Fruit fly (Drosophila melanogaster) ovary, adult (tissue): ENCODE results near the gene yellow-e.

Experiments used
- CG17801 ChIP-seq: fragments of 200-800 bp; optimal IDR thresholded peaks from 2 replicates; lab custom pipeline; 2019; ENCODE audit warnings: missing biosample characterization, mild to moderate bottlenecking, missing genetic modification characterization, moderate library complexity; ENCODE audit not compliant: partially characterized antibody

yellow-e gene

DNA sequence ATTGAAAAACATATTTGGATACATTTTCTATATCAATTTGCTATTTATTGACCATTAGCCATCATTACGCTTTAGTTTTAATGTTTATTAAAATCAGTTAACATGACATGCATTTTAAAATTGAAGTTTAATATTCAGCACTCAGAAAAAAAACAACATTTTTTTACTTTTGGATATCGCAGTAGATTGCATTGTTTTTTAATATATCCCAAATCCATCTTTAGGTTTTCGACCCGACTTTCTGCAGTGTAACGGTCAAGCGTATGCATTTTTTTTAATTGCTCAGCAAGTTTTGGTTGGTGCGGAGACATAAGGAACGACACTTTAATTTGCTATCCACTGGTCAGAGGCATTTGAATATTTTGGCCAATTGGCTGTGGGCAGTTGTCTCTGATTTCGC is 2.4 kb downstream of the yellow-e start:
- TF ChIP-seq CG17801 (GFP tag; lab: Kevin White, UChicago): no peak

DNA sequence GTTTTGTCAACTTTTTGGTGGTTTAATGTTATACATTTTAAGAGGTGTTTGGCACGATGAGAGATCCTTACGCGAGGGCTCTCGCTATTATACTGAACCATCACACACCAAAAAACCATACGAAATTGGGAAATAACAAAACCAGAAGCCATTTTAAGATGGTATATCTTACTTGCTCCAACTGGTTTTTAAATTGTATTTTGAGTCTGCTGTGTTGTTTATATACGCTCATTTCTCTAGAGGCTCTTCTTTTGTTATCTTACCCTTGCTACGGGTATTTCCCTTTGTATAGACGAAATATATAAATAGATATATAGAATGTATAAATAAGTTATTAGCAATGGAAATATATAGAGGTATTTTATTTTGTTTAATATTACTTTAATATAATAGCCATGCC is 8.2 kb downstream of the yellow-e start, which contains the start of gene yellow-e2:
TSS of gene yellow-e2 (minus strand) at position 101 of the 400 bp plus-strand sequence.
- TF ChIP-seq CG17801 (GFP tag; lab: Kevin White, UChicago): no peak

DNA sequence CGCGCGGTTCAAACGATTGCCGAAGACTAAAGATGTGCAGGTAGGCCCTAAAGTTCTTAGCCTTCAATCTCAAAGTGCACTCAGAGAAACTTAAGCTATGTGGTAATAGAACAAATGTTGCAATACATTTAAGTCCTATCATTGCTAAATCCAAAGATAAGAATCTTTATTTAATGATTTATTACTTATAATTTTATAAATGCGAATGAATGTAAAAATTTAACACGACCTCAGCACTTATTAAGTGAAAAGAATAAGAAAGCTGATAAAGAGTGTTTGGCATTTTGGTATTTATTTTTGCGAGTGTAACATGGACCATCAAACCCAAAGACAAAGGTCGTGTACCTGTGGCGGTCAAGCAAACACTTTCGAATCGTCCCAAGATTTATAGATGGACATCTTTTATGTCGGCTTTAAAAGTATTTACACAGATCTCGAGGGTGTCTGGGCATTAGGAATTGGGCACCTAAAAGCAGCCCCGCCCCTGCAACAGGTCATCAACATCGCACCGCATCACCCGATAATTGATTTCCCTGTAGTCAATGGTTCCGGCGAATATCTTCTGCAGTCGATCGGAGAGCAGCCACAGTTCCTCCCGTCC is 10.1 kb downstream of the yellow-e start, which contains the start of gene yellow-e3:
TSS of gene yellow-e3 (minus strand) at position 30 of the 601 bp plus-strand sequence.
- TF ChIP-seq CG17801 (GFP tag; lab: Kevin White, UChicago): no peak

DNA sequence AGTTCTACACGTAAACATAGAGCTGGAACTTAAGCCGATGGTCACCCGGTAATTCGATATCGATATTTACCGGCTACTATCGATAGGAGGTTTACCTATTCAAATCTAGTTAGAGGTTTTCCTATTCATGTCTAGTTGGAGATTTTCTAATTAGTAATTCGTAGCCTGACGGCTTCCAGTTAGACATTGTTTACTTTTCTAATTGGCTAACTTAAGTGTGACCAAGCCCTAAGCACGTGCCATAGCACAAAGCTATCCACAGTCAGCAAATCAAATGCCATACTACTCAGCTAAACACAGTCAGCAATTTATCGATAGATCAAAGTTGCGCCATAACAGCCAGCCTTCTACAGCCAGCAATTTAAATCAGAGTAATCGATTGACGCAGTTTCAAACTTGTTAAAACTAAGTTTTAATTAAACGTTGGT is 12.0 kb downstream of the yellow-e start, which contains the start of gene Dpm3:
TSS of gene Dpm3 (minus strand) at position 20 of the 428 bp plus-strand sequence.
- no peak for TF ChIP-seq CG17801 (GFP tag; lab: Kevin White, UChicago)

DNA sequence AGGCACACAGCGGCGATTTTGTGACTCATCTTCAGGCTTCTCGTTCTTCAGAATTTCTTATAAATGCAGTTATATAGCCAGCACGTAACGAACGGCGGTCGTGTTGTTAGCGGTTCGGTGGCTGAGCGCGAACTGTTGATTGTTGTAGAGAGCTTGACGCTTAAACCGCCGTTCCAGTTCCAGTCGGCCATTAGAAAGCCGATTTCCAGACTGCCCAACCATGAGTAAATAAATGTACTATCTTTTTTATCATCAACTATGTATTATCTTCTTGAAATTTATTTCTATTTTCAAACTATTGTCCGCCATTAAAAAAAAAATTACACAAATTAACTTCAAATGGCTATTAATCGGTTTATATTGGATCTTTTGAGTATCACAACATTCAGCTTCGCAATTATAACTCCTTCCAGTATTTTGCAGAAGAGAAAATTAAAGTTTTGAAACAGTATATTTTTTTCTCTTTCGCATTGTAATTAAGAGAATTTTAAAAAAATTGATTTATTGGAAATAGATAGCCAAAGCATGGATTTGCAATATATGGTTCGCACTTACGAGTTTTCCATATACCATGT is 13.3 kb downstream of the yellow-e start, which contains the start of gene GILT1:
TSS of gene GILT1 (minus strand) at position 141 of the 575 bp plus-strand sequence.
- peak; percentile 27 for TF ChIP-seq CG17801 (GFP tag; lab: Kevin White, UChicago)

DNA sequence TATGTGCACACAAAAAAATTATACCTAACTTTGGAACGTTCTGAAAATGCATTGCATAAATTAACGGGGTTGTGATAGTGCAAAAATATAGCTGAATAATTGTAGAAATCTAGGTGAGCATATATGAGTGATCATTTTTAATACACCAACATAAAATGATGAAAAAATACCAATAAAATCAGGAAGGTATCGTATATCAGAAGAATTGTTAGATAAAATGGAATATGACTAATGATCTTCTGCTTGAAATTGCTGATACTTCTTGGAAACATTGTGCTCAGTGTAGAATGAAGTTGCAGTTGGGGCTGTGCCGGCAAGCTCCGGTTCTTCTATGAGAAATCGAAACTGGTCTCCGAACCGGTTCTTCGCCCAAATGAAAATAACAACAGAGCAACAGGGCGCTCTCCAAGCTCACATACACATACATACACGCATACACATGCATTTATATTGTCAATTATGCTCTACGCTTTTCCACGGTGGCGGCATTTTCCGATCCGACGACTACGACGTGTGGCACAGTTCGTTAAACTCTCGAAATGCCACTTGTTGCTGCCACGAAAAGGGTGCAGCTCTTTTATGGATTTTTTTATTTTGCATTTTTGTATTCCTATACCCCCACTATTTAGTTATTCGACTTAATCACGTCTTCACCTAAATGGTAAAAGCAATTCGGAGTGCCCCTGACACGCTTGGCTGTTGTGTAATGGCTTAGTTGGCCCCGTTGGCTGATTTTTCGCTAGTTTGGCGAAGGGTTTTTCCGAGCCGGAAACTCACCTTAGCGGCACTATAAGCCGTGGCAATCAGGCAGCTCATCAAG is 14.0 kb downstream of the yellow-e start:
- peak; percentile 91 for TF ChIP-seq CG17801 (GFP tag; lab: Kevin White, UChicago)

DNA sequence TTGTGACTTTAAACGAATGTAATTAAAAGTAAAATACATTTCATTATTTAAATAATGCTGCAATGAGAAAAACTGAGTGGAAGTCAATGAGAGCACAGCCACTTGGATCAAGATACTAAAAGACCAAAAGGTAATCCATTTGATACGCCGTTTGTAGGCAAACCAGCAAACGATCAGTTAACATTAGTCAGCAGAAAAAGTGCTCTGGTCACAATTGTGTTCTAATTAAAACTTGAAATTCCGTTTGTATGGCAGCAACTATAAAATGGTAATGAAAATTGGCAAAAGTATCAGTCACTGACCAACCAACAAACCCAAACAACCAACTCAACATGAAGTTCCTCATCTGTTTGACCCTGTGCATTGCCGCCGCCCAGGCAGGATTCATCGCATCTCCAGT is 17.6 kb downstream of the yellow-e start, which contains the start of gene CG14377:
TSS of gene CG14377 (plus strand) at position 301 of the 400 bp plus-strand sequence.
- TF ChIP-seq CG17801 (GFP tag; lab: Kevin White, UChicago): no peak

DNA sequence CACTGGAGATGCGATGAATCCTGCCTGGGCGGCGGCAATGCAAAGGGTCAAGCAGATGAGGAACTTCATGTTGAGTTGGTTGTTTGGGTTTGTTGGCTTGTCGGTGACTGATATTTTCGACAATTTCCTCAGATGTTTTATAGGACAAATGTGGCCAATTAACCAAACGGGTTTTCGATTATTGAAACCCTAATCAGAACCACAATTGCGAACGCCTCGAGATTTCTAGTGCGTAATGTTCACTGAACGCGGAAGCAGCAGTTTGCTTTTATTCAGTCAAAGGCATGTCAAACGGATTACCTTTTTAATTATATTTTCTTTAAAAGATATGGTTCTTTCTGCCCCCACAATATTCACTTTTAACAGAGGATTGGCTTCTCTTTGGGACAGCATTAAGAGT is 18.0 kb downstream of the yellow-e start, which contains the start of gene CG14374:
TSS of gene CG14374 (minus strand) at position 101 of the 400 bp plus-strand sequence.
- no peak for TF ChIP-seq CG17801 (GFP tag; lab: Kevin White, UChicago)

DNA sequence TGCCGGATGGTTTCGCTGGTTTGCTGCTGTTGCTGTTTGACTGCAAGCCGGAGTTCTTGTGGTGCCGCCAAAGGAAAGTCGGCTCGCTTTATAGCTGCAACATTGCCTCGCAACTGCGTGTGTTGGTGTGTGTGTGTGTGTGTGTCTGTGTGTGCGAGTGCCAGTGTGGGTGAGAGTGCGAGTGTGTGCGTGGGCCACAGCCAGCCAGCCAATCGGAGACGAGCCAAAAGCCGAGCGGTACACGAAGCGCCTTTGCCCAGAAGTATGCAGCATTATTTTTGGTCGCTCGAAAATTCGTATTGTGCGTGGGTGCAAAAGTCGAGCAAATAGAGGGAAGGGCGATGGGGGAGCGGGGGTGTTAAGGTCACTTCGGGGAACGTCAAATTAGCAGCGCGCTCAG is 20.0 kb downstream of the yellow-e start, which contains the start of gene CCHa2:
TSS of gene CCHa2 (minus strand) at position 65 of the 400 bp plus-strand sequence.
- TF ChIP-seq CG17801 (GFP tag; lab: Kevin White, UChicago): no peak

DNA sequence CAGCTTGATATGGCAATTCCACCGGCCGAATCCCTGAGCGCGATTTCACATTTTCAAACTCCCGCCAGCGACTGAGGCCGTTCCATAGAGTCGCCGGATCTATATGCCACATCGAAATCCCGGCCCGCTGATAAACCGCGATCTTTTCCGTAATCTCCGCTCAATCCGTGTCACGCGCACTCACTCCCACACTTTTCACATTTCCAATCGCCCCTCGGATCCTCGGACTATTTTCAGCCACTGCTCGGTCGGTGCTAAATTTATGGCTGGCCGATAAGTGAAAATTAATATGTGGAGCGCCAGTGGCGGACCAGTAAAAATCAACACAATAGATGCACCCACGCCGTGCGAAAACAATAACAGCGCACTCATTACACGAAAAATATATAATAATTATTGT is 22.1 kb downstream of the yellow-e start:
- TF ChIP-seq CG17801 (GFP tag; lab: Kevin White, UChicago): no peak

DNA sequence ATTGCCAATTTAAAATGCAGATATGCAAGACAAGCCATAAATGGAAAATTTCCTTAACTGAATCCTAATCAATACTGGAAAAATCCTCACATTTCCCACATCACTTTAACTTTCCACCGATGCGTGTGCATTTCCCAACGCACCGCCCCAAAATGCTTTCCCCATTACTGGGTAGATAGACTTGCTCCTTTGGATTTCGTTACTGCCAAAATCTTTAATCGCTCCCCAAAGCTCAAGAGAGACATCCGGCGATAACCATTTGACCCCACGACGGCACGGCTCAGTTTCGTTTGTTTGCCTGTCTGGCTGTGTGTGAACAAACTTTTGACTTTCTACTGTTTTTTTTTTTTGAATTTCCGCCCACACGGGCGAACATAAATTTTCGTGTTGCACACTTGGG is 24.6 kb downstream of the yellow-e start:
- TF ChIP-seq CG17801 (GFP tag; lab: Kevin White, UChicago): no peak

DNA sequence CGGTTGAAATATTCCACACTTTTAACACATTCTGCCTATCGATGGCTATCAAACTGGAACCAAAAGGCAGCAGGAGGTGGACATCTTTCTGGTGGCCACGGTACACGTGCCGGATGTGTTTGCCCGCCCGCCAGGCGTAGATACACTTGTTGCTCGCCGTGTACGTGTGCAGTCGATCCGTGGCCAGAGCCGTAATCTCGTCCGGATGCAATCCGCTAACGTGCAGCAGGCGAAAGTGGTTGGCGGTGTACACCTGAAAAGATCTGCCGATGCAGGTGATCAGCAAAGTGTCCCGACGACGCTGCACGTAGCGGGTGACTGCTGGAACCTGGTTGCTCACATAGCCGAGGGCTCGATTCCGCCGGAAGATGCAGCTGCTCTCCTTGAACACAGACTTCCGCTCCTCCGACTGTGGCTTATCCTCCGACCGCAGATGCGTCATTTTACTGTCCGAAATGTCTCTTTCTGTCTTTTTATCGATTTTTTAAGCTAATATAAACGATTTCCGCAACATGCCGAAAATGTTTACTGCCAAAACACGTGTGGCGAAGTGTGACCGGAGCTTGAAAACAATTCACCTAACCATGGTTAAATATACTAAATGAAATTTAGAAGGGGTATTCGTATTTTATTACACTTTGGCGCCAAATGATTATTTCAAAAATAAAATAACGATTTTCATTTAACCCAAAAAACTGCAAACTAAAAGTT is 26.8 kb downstream of the yellow-e start, which contains the start of gene CG9799:
TSS of gene CG9799 (minus strand) at position 550 of the 711 bp plus-strand sequence.
- TF ChIP-seq CG17801 (GFP tag; lab: Kevin White, UChicago): no peak

DNA sequence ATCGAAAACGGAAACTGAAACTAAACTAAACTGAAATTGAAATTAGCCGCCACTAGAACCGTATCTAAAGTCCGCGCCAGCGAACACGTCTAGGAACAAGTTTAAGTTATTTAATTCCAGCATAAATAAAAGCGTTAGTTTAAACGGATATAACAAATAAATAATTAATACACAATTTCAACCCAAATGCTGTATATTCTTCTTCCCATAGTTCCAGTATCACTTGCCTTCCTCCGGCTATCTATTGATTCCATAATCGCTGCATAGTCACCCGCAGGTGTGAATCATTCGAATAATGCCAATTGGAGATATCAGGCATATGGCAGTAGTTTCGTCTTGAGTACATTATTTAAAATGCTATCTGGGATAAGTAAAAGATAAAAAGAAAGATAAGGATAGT is 30.0 kb downstream of the yellow-e start:
- no peak for TF ChIP-seq CG17801 (GFP tag; lab: Kevin White, UChicago)

DNA sequence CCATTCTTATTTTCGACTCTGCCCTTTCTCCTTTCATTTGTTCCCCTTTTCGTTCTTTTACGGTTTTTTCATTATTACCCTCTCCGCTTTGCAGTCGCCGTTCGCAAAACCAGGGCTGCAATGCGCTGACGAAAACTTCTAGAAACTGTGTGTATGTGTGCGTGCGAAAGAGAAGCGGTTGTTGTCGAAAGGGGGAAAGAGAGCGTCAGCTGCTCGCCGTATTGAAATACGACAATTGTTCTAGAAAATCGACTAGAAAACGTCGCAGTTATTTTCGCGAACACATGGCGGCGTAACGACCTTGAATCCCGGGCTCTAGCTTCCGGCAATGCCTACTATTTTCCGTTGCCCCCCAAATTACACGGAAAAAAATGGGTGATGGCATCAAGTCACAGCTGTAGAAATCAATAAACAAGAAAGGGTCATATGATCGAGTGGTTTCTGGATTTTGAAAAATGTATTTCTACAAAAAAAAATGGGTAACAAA is 32.4 kb downstream of the yellow-e start:
- peak; percentile 48 for TF ChIP-seq CG17801 (GFP tag; lab: Kevin White, UChicago)
